Fruit fly (Drosophila melanogaster) whole organism, embryonic: ENCODE results near the gene fz.

Source experiments
- CG11456 ChIP-seq: fragments of 200-800 bp; sonication (Bioruptor generic); IDR thresholded peaks from 3 replicates; pipeline ENCODE4 v1.3.6; 2022; ENCODE audit warnings: missing biosample characterization, missing genetic modification characterization
- CG11504 ChIP-seq: fragments of 200-800 bp; sonication (Bioruptor generic); optimal IDR thresholded peaks from 3 replicates; lab custom pipeline; 2019; ENCODE audit warnings: missing biosample characterization, mild to moderate bottlenecking, missing genetic modification characterization, moderate library complexity
- CG12391 ChIP-seq: fragments of 200-800 bp; sonication (Bioruptor generic); optimal IDR thresholded peaks from 3 replicates; lab custom pipeline; 2018; ENCODE audit warnings: missing biosample characterization, mild to moderate bottlenecking, missing genetic modification characterization, moderate library complexity
- CG13123 ChIP-seq: fragments of 200-800 bp; sonication (Bioruptor generic); optimal IDR thresholded peaks from 2 replicates; lab custom pipeline; 2016; ENCODE audit warnings: missing biosample characterization, missing genetic modification characterization
- CG15479 ChIP-seq: fragments of 200-800 bp; sonication (Bioruptor generic); optimal IDR thresholded peaks from 3 replicates; lab custom pipeline; 2019; ENCODE audit warnings: missing biosample characterization, mild to moderate bottlenecking, missing genetic modification characterization, moderate library complexity
- CG17361 ChIP-seq: fragments of 200-800 bp; sonication (Bioruptor generic); IDR thresholded peaks from 3 replicates; pipeline ENCODE4 v1.3.6; 2022; ENCODE audit warnings: missing biosample characterization, missing genetic modification characterization
- CG17568 ChIP-seq: fragments of 200-800 bp; sonication (Bioruptor generic); optimal IDR thresholded peaks from 2 replicates; lab custom pipeline; 2018; ENCODE audit warnings: missing biosample characterization, mild to moderate bottlenecking, missing genetic modification characterization, moderate library complexity
- CG18599 ChIP-seq: fragments of 200-800 bp; sonication (Bioruptor generic); optimal IDR thresholded peaks from 3 replicates; lab custom pipeline; 2017; ENCODE audit warnings: missing biosample characterization, missing genetic modification characterization, mild to moderate bottlenecking, moderate library complexity, missing genetic modification reagents
- CG2129 ChIP-seq: fragments of 200-800 bp; sonication (Bioruptor generic); IDR thresholded peaks from 2 replicates; pipeline ENCODE4 v1.3.6; 2022; ENCODE audit warnings: missing biosample characterization, missing genetic modification characterization; ENCODE audit not compliant: partially characterized antibody
- CG3726 ChIP-seq: fragments of 200-800 bp; sonication (Bioruptor generic); IDR thresholded peaks from 3 replicates; pipeline ENCODE4, ENCODE4 v1.3.6; 2022; ENCODE audit warnings: missing biosample characterization, missing genetic modification characterization
- CG3847 ChIP-seq: fragments of 200-800 bp; sonication (Bioruptor generic); IDR thresholded peaks from 2 replicates; pipeline ENCODE4 v1.3.6; 2022; ENCODE audit warnings: missing biosample characterization, missing genetic modification characterization
- CG4617 ChIP-seq: fragments of 200-800 bp; sonication (Bioruptor generic); optimal IDR thresholded peaks from 3 replicates; lab custom pipeline; 2016; ENCODE audit warnings: missing biosample characterization, missing genetic modification characterization, borderline replicate concordance
- CG7372 ChIP-seq: fragments of 200-800 bp; sonication (Bioruptor generic); IDR thresholded peaks from 2 replicates; pipeline ENCODE4 v1.3.6; 2022; ENCODE audit warnings: missing biosample characterization, missing genetic modification characterization
- CG8281 ChIP-seq: fragments of 200-800 bp; sonication (Bioruptor generic); optimal IDR thresholded peaks from 2 replicates; lab custom pipeline; 2018; ENCODE audit warnings: missing biosample characterization, mild to moderate bottlenecking, missing genetic modification characterization, moderate library complexity
- CG8359 ChIP-seq: fragments of 200-800 bp; sonication (Bioruptor generic); optimal IDR thresholded peaks from 2 replicates; lab custom pipeline; 2017; ENCODE audit warnings: missing biosample characterization, mild to moderate bottlenecking, missing genetic modification characterization, borderline replicate concordance
- CG9817 ChIP-seq: fragments of 200-800 bp; sonication (Bioruptor generic); optimal IDR thresholded peaks from 2 replicates; lab custom pipeline; 2018; ENCODE audit warnings: missing biosample characterization, mild to moderate bottlenecking, missing genetic modification characterization, moderate library complexity
- CTCF ChIP-seq: fragments of 200-800 bp; sonication (Bioruptor generic); optimal IDR thresholded peaks from 2 replicates; lab custom pipeline; 2017; ENCODE audit warnings: missing biosample characterization, mild to moderate bottlenecking, missing genetic modification characterization, moderate library complexity
- ERR ChIP-seq: fragments of 200-800 bp; sonication (Bioruptor generic); optimal IDR thresholded peaks from 2 replicates; lab custom pipeline; 2016; ENCODE audit warnings: missing biosample characterization, missing genetic modification characterization
- Gsc ChIP-seq: fragments of 200-800 bp; sonication (Bioruptor generic); IDR thresholded peaks from 2 replicates; pipeline ENCODE4 v1.3.6; 2022; ENCODE audit warnings: missing biosample characterization, missing genetic modification characterization
- HmgZ ChIP-seq: fragments of 200-800 bp; sonication (Bioruptor generic); optimal IDR thresholded peaks from 2 replicates; lab custom pipeline; 2018; ENCODE audit warnings: missing biosample characterization, mild to moderate bottlenecking, missing genetic modification characterization
- Hsf ChIP-seq: fragments of 200-800 bp; sonication (Bioruptor generic); optimal IDR thresholded peaks from 3 replicates; lab custom pipeline; 2016; ENCODE audit warnings: missing biosample characterization, missing genetic modification characterization
- MESR4 ChIP-seq: fragments of 200-800 bp; sonication (Bioruptor generic); optimal IDR thresholded peaks from 2 replicates; lab custom pipeline; 2018; ENCODE audit warnings: missing biosample characterization, mild to moderate bottlenecking, missing genetic modification characterization, moderate library complexity
- Med ChIP-seq: fragments of 200-800 bp; sonication (Bioruptor generic); peaks from one replicate; lab custom pipeline; 2016; ENCODE audit warnings: missing biosample characterization, missing genetic modification characterization, mild to moderate bottlenecking, inconsistent platforms, moderate library complexity
- NC2β ChIP-seq: fragments of 200-800 bp; sonication (Bioruptor generic); optimal IDR thresholded peaks from 2 replicates; lab custom pipeline; 2016; ENCODE audit warnings: missing biosample characterization, missing genetic modification characterization
- Sox100B ChIP-seq: fragments of 200-800 bp; sonication (Bioruptor generic); optimal IDR thresholded peaks from 3 replicates; lab custom pipeline; 2018; ENCODE audit warnings: missing biosample characterization, mild to moderate bottlenecking, missing genetic modification characterization
- Sry-β ChIP-seq: fragments of 200-800 bp; sonication (Bioruptor generic); optimal IDR thresholded peaks from 2 replicates; lab custom pipeline; 2018; ENCODE audit warnings: missing biosample characterization, mild to moderate bottlenecking, missing genetic modification characterization, moderate library complexity
- al ChIP-seq: fragments of 200-800 bp; sonication (Bioruptor generic); IDR thresholded peaks from 2 replicates; pipeline ENCODE4 v1.3.6; 2022; ENCODE audit warnings: missing biosample characterization, missing genetic modification characterization
- cad ChIP-seq: fragments of >200 bp; optimal IDR thresholded peaks from 2 replicates; lab custom pipeline; 2017; ENCODE audit warnings: missing biosample characterization, missing genetic modification characterization
- fru ChIP-seq: fragments of >200 bp; optimal IDR thresholded peaks from 2 replicates; lab custom pipeline; 2017
- hkb ChIP-seq, 2 experiments: fragments of 200-800 bp in 1 of 2; fragments of >200 bp in 1 of 2; sonication (Bioruptor generic) in 1 of 2; IDR thresholded peaks in 1 of 2; optimal IDR thresholded peaks in 1 of 2; 2 replicates each; pipeline versions ENCODE4 v1.3.6 to Lab custom; 2017 to 2022; ENCODE audit warnings: missing biosample characterization in 1 of 2, missing genetic modification characterization in 1 of 2
- insv ChIP-seq, 2 experiments: fragments of 200-800 bp; sonication (Bioruptor generic); optimal IDR thresholded peaks; 3 replicates each; lab custom pipeline; 2016 to 2018; ENCODE audit warnings: missing biosample characterization in 2 of 2, missing genetic modification characterization in 2 of 2
- lbe ChIP-seq: fragments of 200-800 bp; sonication (Bioruptor generic); optimal IDR thresholded peaks from 2 replicates; lab custom pipeline; 2016; ENCODE audit warnings: missing biosample characterization, mild to moderate bottlenecking, missing genetic modification characterization
- pan ChIP-seq, 4 experiments: fragments of >200 bp in 3 of 4; fragments of 200-800 bp in 1 of 4; sonication (Bioruptor generic) in 1 of 4; optimal IDR thresholded peaks in 3 of 4; IDR thresholded peaks in 1 of 4; 2 replicates each; pipeline versions ENCODE4 v1.3.6 to Lab custom; 2017 to 2022; ENCODE audit warnings: missing biosample characterization in 2 of 4, missing genetic modification characterization in 2 of 4, mixed read lengths in 1 of 4
- rib ChIP-seq: fragments of 200-800 bp; sonication (Bioruptor generic); IDR thresholded peaks from 2 replicates; pipeline ENCODE4 v1.3.6; 2022; ENCODE audit warnings: missing biosample characterization, missing genetic modification characterization
- run ChIP-seq: fragments of 200-800 bp; sonication (Bioruptor generic); optimal IDR thresholded peaks from 3 replicates; lab custom pipeline; 2018; ENCODE audit warnings: missing biosample characterization, mild to moderate bottlenecking, missing genetic modification characterization
- sens ChIP-seq: fragments of 200-800 bp; sonication (Bioruptor generic); peaks from one replicate; lab custom pipeline; 2016; ENCODE audit warnings: missing biosample characterization, missing genetic modification characterization
- stwl ChIP-seq: fragments of 200-800 bp; sonication (Bioruptor generic); optimal IDR thresholded peaks from 3 replicates; lab custom pipeline; 2018; ENCODE audit warnings: missing biosample characterization, mild to moderate bottlenecking, missing genetic modification characterization, moderate library complexity
- trem ChIP-seq: fragments of 200-800 bp; optimal IDR thresholded peaks from 3 replicates; lab custom pipeline; 2019; ENCODE audit warnings: missing biosample characterization, mild to moderate bottlenecking, missing genetic modification characterization, moderate library complexity
- wek ChIP-seq: fragments of 200-800 bp; sonication (Bioruptor generic); optimal IDR thresholded peaks from 3 replicates; lab custom pipeline; 2018; ENCODE audit warnings: missing biosample characterization, mild to moderate bottlenecking, missing genetic modification characterization, moderate library complexity
- zf30C ChIP-seq: fragments of 200-800 bp; sonication (Bioruptor generic); optimal IDR thresholded peaks from 3 replicates; lab custom pipeline; 2018; ENCODE audit warnings: missing biosample characterization, mild to moderate bottlenecking, missing genetic modification characterization
- zfh1 ChIP-seq: fragments of 200-800 bp; sonication (Bioruptor generic); IDR thresholded peaks from 3 replicates; pipeline ENCODE4 v1.3.6; 2022; ENCODE audit warnings: missing biosample characterization, missing genetic modification characterization
- zfh2 ChIP-seq: fragments of 200-800 bp; sonication (Bioruptor generic); optimal IDR thresholded peaks from 2 replicates; lab custom pipeline; 2016; ENCODE audit warnings: missing biosample characterization, missing genetic modification characterization

Gene fz

dm6 chr3L:14397020-14397602 lies 123.0 kb downstream of the fz start:
- TF ChIP-seq MESR4: no peak
- no peak for TF ChIP-seq HmgZ
- TF ChIP-seq Sox100B: no peak
- peak; percentile 30 for TF ChIP-seq CG11504 (tag; lab: Kevin White, UChicago)
- TF ChIP-seq zf30C (GFP tag; lab: Kevin White, UChicago): no peak
- no peak for TF ChIP-seq CG8281 (tag; lab: Kevin White, UChicago)
- no peak for TF ChIP-seq al
- no peak for TF ChIP-seq rib (GFP tag; lab: Robert Waterston, UW)
- TF ChIP-seq lbe (GFP tag; lab: Kevin White, UChicago): no peak
- no peak for TF ChIP-seq Med (GFP tag; lab: Kevin White, UChicago)
- no peak for TF ChIP-seq CG2129 (GFP tag; lab: Robert Waterston, UW)
- peak; percentile 25; the same call in 1 of the 3 replicates for TF ChIP-seq CG17361 (GFP tag; lab: Robert Waterston, UW)
- peak; percentile 91 for TF ChIP-seq CTCF (GFP tag; lab: Kevin White, UChicago)
- TF ChIP-seq wek (GFP tag; lab: Kevin White, UChicago): no peak
- no peak for TF ChIP-seq CG13123 (GFP tag; lab: Kevin White, UChicago)
- TF ChIP-seq NC2β (GFP tag; lab: Kevin White, UChicago): no peak
- peak; percentile 4 for TF ChIP-seq sens (GFP tag; lab: Kevin White, UChicago)
- TF ChIP-seq stwl (tag; lab: Kevin White, UChicago): peak; percentile 84
- no peak for TF ChIP-seq CG3847 (GFP tag; lab: Robert Waterston, UW)
- TF ChIP-seq CG3726 (GFP tag; lab: Robert Waterston, UW): no peak
- TF ChIP-seq CG17568: no peak

dm6 chr3L:14399873-14400272 lies 125.7 kb downstream of the fz start:
- no peak for TF ChIP-seq CG15479
- TF ChIP-seq hkb (optimal IDR thresholded peaks at IDR 0.05; lab: Kevin White, UChicago): no peak
- no peak for TF ChIP-seq hkb (GFP tag; IDR thresholded peaks at IDR 0.05; lab: Robert Waterston, UW)
- TF ChIP-seq CG8359 (GFP tag; lab: Kevin White, UChicago): no peak
- peak; percentile 21 for TF ChIP-seq cad (GFP tag; lab: Kevin White, UChicago)
- TF ChIP-seq stwl (tag; lab: Kevin White, UChicago): peak; percentile 64
- peak; percentile 52 for TF ChIP-seq Sry-β (GFP tag; lab: Kevin White, UChicago)
- no peak for TF ChIP-seq CG7372 (GFP tag; lab: Robert Waterston, UW)
- TF ChIP-seq zfh2: no peak
- no peak for TF ChIP-seq Gsc (GFP tag; lab: Robert Waterston, UW)
- TF ChIP-seq CG12391: no peak
- TF ChIP-seq pan (optimal IDR thresholded peaks at IDR 0.05; lab: Kevin White, UChicago): no peak
- no peak for TF ChIP-seq pan (GFP tag; optimal IDR thresholded peaks at IDR 0.05 in 1 of 2, IDR thresholded peaks at IDR 0.05 in 1 of 2)
- TF ChIP-seq ERR: no peak
- no peak for TF ChIP-seq insv (GFP tag; optimal IDR thresholded peaks at IDR 0.05; lab: Kevin White, UChicago)
- no peak for TF ChIP-seq run
- TF ChIP-seq zfh1 (GFP tag; lab: Robert Waterston, UW): 0 out of 3 replicates have a peak, but pooled peaks have one; percentile 23
- no peak for TF ChIP-seq CG4617 (GFP tag; lab: Kevin White, UChicago)
- no peak for TF ChIP-seq fru (lab: Kevin White, UChicago)
- TF ChIP-seq CG9817 (tag; lab: Kevin White, UChicago): no peak
- peak; percentile 82 for TF ChIP-seq trem (tag; lab: Kevin White, UChicago)
- no peak for TF ChIP-seq CG11456 (GFP tag; lab: Robert Waterston, UW)
- no peak for TF ChIP-seq Hsf (GFP tag; lab: Kevin White, UChicago)
- TF ChIP-seq CG18599: no peak
- peak; percentile 65 for TF ChIP-seq CG11504 (tag; lab: Kevin White, UChicago)
